Fruit fly (Drosophila melanogaster): Measurements from ENCODE around the gene CG6216.

Gene CG6216

dm6 chr3L:11123598-11124284 is 26.8 kb downstream of the CG6216 start:
- TF ChIP-seq CG7045 (GFP tag; optimal IDR thresholded peaks at IDR 0.05) (no peak), ovo (GFP tag; optimal IDR thresholded peaks at IDR 0.05) (peak; percentile 24), CG12768 (GFP tag; optimal IDR thresholded peaks at IDR 0.05) (no peak), CG5204 (GFP tag; optimal IDR thresholded peaks at IDR 0.05) (no peak), kay (GFP tag; ENCODE audit: borderline replicate concordance) (no peak), CG1620 (GFP tag; optimal IDR thresholded peaks at IDR 0.05) (no peak), Crg-1 (GFP tag; optimal IDR thresholded peaks at IDR 0.05) (no peak), Mnt (GFP tag; optimal IDR thresholded peaks at IDR 0.05) (no peak), CG33017 (tag; optimal IDR thresholded peaks at IDR 0.05) (no peak), pad (GFP tag; optimal IDR thresholded peaks at IDR 0.05) (peak; percentile 67), bab1 (GFP tag; optimal IDR thresholded peaks at IDR 0.05) (no peak), CG11617 (GFP tag; optimal IDR thresholded peaks at IDR 0.05) (no peak), cnc (optimal IDR thresholded peaks at IDR 0.05) (no peak), CG7101 (tag; optimal IDR thresholded peaks at IDR 0.05) (no peak)

- no peak for TF ChIP-seq pad (GFP tag; optimal IDR thresholded peaks at IDR 0.05)
- peak; percentile 47 for TF ChIP-seq CG11617 (GFP tag; optimal IDR thresholded peaks at IDR 0.05)
- TF ChIP-seq Crg-1 (GFP tag; optimal IDR thresholded peaks at IDR 0.05): no peak
- TF ChIP-seq cnc (optimal IDR thresholded peaks at IDR 0.05): peak in 1 of 2 experiments; percentile 21
- peak; percentile 51 for TF ChIP-seq CG1620 (GFP tag; optimal IDR thresholded peaks at IDR 0.05)
- TF ChIP-seq Clk (GFP tag; optimal IDR thresholded peaks at IDR 0.05): no peak
- TF ChIP-seq bab1 (GFP tag; optimal IDR thresholded peaks at IDR 0.05): peak; percentile 71
- TF ChIP-seq kay (GFP tag; ENCODE audit: borderline replicate concordance): no peak
- no peak for TF ChIP-seq CG33017 (tag; optimal IDR thresholded peaks at IDR 0.05)
- TF ChIP-seq CG5204 (GFP tag; optimal IDR thresholded peaks at IDR 0.05): no peak
- no peak for TF ChIP-seq CG7045 (GFP tag; optimal IDR thresholded peaks at IDR 0.05)
- TF ChIP-seq CG12768 (GFP tag; optimal IDR thresholded peaks at IDR 0.05): no peak
- TF ChIP-seq CG14711 (tag; optimal IDR thresholded peaks at IDR 0.05): no peak
- TF ChIP-seq ovo (GFP tag; optimal IDR thresholded peaks at IDR 0.05): no peak
- no peak for TF ChIP-seq toe (GFP tag; optimal IDR thresholded peaks at IDR 0.05)
- TF ChIP-seq CG7101 (tag; optimal IDR thresholded peaks at IDR 0.05): peak; percentile 45
- TF ChIP-seq Hr96 (GFP tag; optimal IDR thresholded peaks at IDR 0.05): peak; percentile 24
- peak; percentile 73 for TF ChIP-seq Mnt (GFP tag; optimal IDR thresholded peaks at IDR 0.05)
- TF ChIP-seq cic (GFP tag; optimal IDR thresholded peaks at IDR 0.05): peak; percentile 73
- TF ChIP-seq tj (GFP tag; optimal IDR thresholded peaks at IDR 0.05): peak; percentile 26
Observed at dm6 chr3L:11123088-11123487, 27.5 kb downstream of the CG6216 start, which contains the start of the genes Ufd1 and NaPi-III. Gene Ufd1 (minus strand): TSS chr3L:11123216. Gene NaPi-III (plus strand): TSS chr3L:11123348.

DNA sequence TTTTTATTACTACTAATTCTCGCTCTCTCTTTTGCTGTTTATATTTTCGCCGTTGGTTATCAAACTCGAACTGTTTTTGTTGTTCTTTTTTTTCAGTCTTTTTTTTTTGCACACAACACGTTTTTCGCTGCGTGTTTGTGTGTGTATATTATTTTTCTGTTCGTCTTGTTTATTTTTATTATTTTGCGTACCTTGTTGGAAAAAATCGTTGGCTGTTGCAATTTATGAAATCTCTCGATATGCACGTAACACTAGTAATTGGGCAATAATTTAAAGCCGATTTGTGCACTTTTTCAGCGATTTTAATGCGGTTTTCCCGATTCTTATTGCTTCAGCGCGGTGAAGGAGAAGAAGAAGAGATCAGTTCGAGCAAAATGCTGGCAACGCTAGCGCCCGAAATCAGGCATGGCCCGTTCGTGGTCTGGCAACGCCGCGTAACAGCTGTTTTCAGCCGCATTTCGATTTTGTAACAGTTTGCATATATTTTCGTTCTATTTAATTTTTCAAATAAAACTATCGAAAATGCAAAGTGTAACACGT is 30.1 kb downstream of the CG6216 start, which contains the start of the genes FoxK and mRpL2:
FoxK (minus strand) TSS at position 365 of the 540 bp plus-strand sequence.
mRpL2 (plus strand) TSS at position 429 of the 540 bp plus-strand sequence.
- peak; percentile 91 for TF ChIP-seq Mnt (GFP tag; optimal IDR thresholded peaks at IDR 0.05)
- no peak for TF ChIP-seq cnc (optimal IDR thresholded peaks at IDR 0.05)
- TF ChIP-seq CG7101 (tag; optimal IDR thresholded peaks at IDR 0.05): peak; percentile 7
- peak; percentile 58 for TF ChIP-seq toe (GFP tag; optimal IDR thresholded peaks at IDR 0.05)
- TF ChIP-seq bab1 (GFP tag; optimal IDR thresholded peaks at IDR 0.05): peak; percentile 31
- peak; percentile 71 for TF ChIP-seq CG7045 (GFP tag; optimal IDR thresholded peaks at IDR 0.05)
- TF ChIP-seq cic (GFP tag; optimal IDR thresholded peaks at IDR 0.05): peak; percentile 93
- no peak for TF ChIP-seq pad (GFP tag; optimal IDR thresholded peaks at IDR 0.05)
- TF ChIP-seq ovo (GFP tag; optimal IDR thresholded peaks at IDR 0.05): peak; percentile 9
- TF ChIP-seq kay (GFP tag; ENCODE audit: borderline replicate concordance): peak; percentile 98
- peak; percentile 15 for TF ChIP-seq Crg-1 (GFP tag; optimal IDR thresholded peaks at IDR 0.05)
- TF ChIP-seq CG33017 (tag; optimal IDR thresholded peaks at IDR 0.05): peak; percentile 72
- peak; percentile 64 for TF ChIP-seq CG1620 (GFP tag; optimal IDR thresholded peaks at IDR 0.05)
- peak; percentile 85 for TF ChIP-seq CG12768 (GFP tag; optimal IDR thresholded peaks at IDR 0.05)
- no peak for TF ChIP-seq CG5204 (GFP tag; optimal IDR thresholded peaks at IDR 0.05)
- TF ChIP-seq Clk (GFP tag; optimal IDR thresholded peaks at IDR 0.05): peak; percentile 7
- peak; percentile 88 for TF ChIP-seq tj (GFP tag; optimal IDR thresholded peaks at IDR 0.05)
- TF ChIP-seq CG11617 (GFP tag; optimal IDR thresholded peaks at IDR 0.05): peak; percentile 89
- peak; percentile 57 for TF ChIP-seq Hr96 (GFP tag; optimal IDR thresholded peaks at IDR 0.05)
- peak; percentile 51 for TF ChIP-seq CG14711 (tag; optimal IDR thresholded peaks at IDR 0.05)

DNA sequence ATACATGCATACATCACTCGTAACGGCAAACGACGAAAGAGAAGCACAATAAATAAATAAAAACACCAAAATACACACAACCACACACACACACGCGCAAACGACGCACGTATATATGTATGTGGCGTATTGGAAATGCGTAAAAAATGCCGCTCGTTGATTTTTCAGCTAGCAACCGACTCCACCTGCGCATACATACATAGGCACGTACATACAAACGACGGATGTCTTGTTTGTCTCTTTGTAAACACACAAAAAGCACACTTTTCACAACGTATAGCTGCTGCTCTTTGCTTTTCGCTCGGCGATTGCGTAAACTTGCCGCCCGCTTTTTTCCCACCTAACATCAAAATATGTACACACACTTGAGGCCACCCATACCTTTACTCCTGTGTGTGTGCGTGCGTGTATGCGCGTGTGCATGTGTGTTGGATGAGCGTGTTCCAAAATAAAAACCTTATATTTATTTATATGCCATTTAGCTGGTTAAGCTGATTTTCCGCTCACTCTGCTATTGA is 30.6 kb downstream of the CG6216 start:
- peak; percentile 47 for TF ChIP-seq ovo (GFP tag; optimal IDR thresholded peaks at IDR 0.05)
- no peak for TF ChIP-seq toe (GFP tag; optimal IDR thresholded peaks at IDR 0.05)
- TF ChIP-seq CG7045 (GFP tag; optimal IDR thresholded peaks at IDR 0.05): no peak

dm6 chr3L:11119396-11119900 is 31.1 kb downstream of the CG6216 start:
- no peak for TF ChIP-seq CG7101 (tag; optimal IDR thresholded peaks at IDR 0.05)
- peak; percentile 15 for TF ChIP-seq CG12768 (GFP tag; optimal IDR thresholded peaks at IDR 0.05)
- TF ChIP-seq CG5204 (GFP tag; optimal IDR thresholded peaks at IDR 0.05): no peak
- TF ChIP-seq ovo (GFP tag; optimal IDR thresholded peaks at IDR 0.05): no peak
- TF ChIP-seq CG11617 (GFP tag; optimal IDR thresholded peaks at IDR 0.05): no peak
- peak; percentile 1 for TF ChIP-seq CG7045 (GFP tag; optimal IDR thresholded peaks at IDR 0.05)
- TF ChIP-seq CG14711 (tag; optimal IDR thresholded peaks at IDR 0.05): peak; percentile 77
- peak; percentile 56 for TF ChIP-seq Crg-1 (GFP tag; optimal IDR thresholded peaks at IDR 0.05)
- TF ChIP-seq toe (GFP tag; optimal IDR thresholded peaks at IDR 0.05): no peak
- TF ChIP-seq pad (GFP tag; optimal IDR thresholded peaks at IDR 0.05): peak; percentile 10
- peak; percentile 7 for TF ChIP-seq Mnt (GFP tag; optimal IDR thresholded peaks at IDR 0.05)
- peak; percentile 20 for TF ChIP-seq CG1620 (GFP tag; optimal IDR thresholded peaks at IDR 0.05)
- TF ChIP-seq tj (GFP tag; optimal IDR thresholded peaks at IDR 0.05): no peak
- no peak for TF ChIP-seq bab1 (GFP tag; optimal IDR thresholded peaks at IDR 0.05)

Measured in whole organism, adult.